Worm (Caenorhabditis elegans) whole organism, midembryonic: ENCODE measurements around the gene F14D7.2.
"Not testable (repeated sequence)": the region's sequence is repeated elsewhere in the genome, so short reads cannot be mapped to it uniquely, and the experiment has no call there.

Experiments
- T22C8.4 ChIP-seq: fragments of 200-800 bp; sonication (Bioruptor generic); IDR thresholded peaks from 2 replicates; pipeline ENCODE4 v1.3.6; 2022; ENCODE audit warnings: missing genetic modification characterization, missing compliant biosample characterization
- cog-1 ChIP-seq: sonication (generic microtip); optimal IDR thresholded peaks from 2 replicates; lab custom pipeline; 2016; ENCODE audit warnings: missing genetic modification characterization, missing compliant biosample characterization
- flt-1 ChIP-seq: fragments of 200-800 bp; sonication (Bioruptor generic); IDR thresholded peaks from 2 replicates; pipeline ENCODE4 v1.3.6; 2022; ENCODE audit warnings: missing genetic modification characterization, missing compliant biosample characterization
- klf-2 ChIP-seq: fragments of 200-800 bp; sonication (Bioruptor generic); conservative IDR thresholded peaks from 2 replicates; pipeline ENCODE4 v1.3.6; 2022; ENCODE audit warnings: missing genetic modification reagents, missing genetic modification characterization, missing compliant biosample characterization
- med-1 ChIP-seq: sonication (generic microtip); optimal IDR thresholded peaks from 2 replicates; lab custom pipeline; 2017; ENCODE audit warnings: missing genetic modification characterization, mild to moderate bottlenecking, missing compliant biosample characterization, antibody characterized with exemption, missing genetic modification reagents; ENCODE audit not compliant: insufficient read depth
- ref-1 ChIP-seq: fragments of 200-800 bp; sonication (Bioruptor generic); conservative IDR thresholded peaks from 2 replicates; pipeline ENCODE4 v1.3.6; 2022; ENCODE audit warnings: missing genetic modification reagents, missing genetic modification characterization, missing compliant biosample characterization
- tab-1 ChIP-seq: fragments of 200-800 bp; sonication (Bioruptor generic); IDR thresholded peaks from 2 replicates; pipeline ENCODE4 v1.3.6; 2022; ENCODE audit warnings: missing genetic modification characterization, missing compliant biosample characterization
- ztf-23 ChIP-seq: fragments of 200-800 bp; sonication (Bioruptor generic); IDR thresholded peaks from 2 replicates; pipeline ENCODE4 v1.3.6; 2022; ENCODE audit warnings: missing genetic modification reagents, missing genetic modification characterization, missing compliant biosample characterization
- ztf-29 ChIP-seq: fragments of 200-800 bp; sonication (Bioruptor generic); IDR thresholded peaks from 2 replicates; pipeline ENCODE4 v1.3.6; 2022; ENCODE audit warnings: missing genetic modification reagents, missing genetic modification characterization, missing compliant biosample characterization

F14D7.2 gene

ce11 chrV:14314236-14314635 lies 20.7 kb upstream of the F14D7.2 start, which contains the start of gene F47B8.1:
TSS of gene F47B8.1 (minus strand) at chrV:14314336.
- TF ChIP-seq ztf-23 (GFP tag; lab: Robert Waterston, UW) (no peak), ztf-29 (no peak), klf-2 (GFP tag; lab: Robert Waterston, UW) (no peak), tab-1 (GFP tag; lab: Robert Waterston, UW) (no peak), cog-1 (no peak), T22C8.4 (GFP tag; lab: Robert Waterston, UW) (no peak), flt-1 (GFP tag; lab: Robert Waterston, UW) (no peak), med-1 (no peak), ref-1 (GFP tag; lab: Robert Waterston, UW) (no peak)

DNA sequence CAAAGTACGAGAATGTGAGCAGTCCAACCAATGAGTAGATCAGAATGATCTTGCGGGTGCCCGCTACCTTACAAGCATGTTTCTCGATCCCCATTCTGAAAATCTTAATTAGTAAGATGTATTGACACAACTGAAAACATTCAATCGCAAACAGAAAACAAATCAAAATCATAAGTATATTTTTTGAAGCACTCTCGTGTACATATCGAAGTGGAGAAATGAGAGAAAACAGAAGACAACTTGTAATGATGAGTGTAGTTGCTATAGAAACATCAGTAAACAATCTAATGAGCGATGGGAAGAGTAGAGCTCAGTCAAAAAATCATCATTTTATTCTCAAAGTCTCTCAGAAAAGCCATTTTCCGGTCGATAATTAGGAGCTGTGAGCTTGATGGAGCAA lies 19.2 kb upstream of the F14D7.2 start, which contains the start of gene F14D7.8:
Gene F14D7.8 (minus strand): TSS at position 101 of the 400 bp plus-strand sequence.
- TF ChIP-seq tab-1 (GFP tag; lab: Robert Waterston, UW): no peak
- TF ChIP-seq T22C8.4 (GFP tag; lab: Robert Waterston, UW): no peak
- no peak for TF ChIP-seq flt-1 (GFP tag; lab: Robert Waterston, UW)
- no peak for TF ChIP-seq klf-2 (GFP tag; lab: Robert Waterston, UW)
- TF ChIP-seq med-1: no peak

DNA sequence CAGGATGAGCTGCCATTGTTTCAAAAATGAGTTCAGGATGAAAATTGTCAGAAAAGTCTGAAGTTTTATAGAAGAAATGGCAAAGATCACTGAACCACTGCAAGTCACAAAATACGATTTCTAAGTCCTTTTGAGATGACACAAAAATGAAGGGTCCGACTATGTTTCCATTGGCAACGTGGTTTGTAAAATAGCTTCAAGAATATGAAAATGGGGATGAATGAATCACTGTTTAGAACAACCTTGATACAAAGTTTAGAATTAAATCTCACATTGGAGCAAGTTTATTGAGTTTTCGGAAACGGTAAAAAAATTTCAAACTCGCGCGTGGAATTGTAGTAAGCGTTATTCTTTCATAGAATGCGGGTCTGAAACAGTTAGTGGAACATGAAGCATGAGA lies 17.6 kb upstream of the F14D7.2 start, which contains the start of gene ddn-3:
Gene ddn-3 (minus strand): TSS at position 101 of the 400 bp plus-strand sequence.
- TF ChIP-seq ref-1 (GFP tag; lab: Robert Waterston, UW): no peak
- no peak for TF ChIP-seq T22C8.4 (GFP tag; lab: Robert Waterston, UW)
- no peak for TF ChIP-seq flt-1 (GFP tag; lab: Robert Waterston, UW)
- no peak for TF ChIP-seq klf-2 (GFP tag; lab: Robert Waterston, UW)
- TF ChIP-seq ztf-23 (GFP tag; lab: Robert Waterston, UW): no peak
- TF ChIP-seq tab-1 (GFP tag; lab: Robert Waterston, UW): no peak
- no peak for TF ChIP-seq ztf-29

DNA sequence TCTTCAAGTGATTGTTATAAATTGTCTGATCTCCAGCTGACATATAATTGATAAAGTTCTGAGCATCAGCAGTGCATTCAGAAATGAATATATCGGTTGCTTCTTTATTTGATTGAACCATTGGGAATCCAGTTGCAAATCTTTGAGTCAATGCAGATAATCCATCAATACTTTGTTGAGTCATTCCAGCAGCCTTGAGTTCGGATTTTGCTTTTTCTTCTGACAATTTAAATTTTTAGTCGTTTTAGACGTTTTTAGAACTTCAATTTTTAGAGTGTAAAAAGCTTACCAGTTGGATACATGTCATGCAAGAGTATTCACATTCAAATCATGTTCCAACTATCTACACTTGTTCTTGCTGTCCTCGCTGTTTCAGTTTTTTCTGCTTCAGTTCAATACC lies 16.1 kb upstream of the F14D7.2 start, which contains the start of gene F14D7.14:
Gene F14D7.14 (plus strand): TSS at position 301 of the 400 bp plus-strand sequence.
- TF ChIP-seq tab-1 (GFP tag; lab: Robert Waterston, UW); med-1; flt-1 (GFP tag; lab: Robert Waterston, UW): not testable (repeated sequence)

DNA sequence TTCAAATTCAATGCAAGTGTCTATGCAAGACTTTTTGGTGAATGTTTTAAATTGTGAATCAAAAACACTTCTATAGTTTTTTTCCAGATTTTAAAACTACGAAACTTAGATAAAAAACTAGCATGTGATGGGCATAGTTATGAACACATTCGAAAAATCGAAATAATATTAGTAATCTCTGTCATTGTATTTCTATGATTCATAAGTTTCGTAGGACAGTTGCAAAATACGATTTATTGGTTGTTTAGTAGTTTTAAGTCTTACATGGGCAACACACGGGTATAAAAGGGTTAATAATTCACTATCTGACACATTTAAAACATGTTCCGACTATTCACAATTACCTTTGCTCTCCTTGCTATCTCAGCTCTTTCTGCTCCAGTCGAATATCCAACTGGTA lies 14.6 kb upstream of the F14D7.2 start, which contains the start of gene spig-5:
Gene spig-5 (plus strand): TSS at position 301 of the 400 bp plus-strand sequence.
- not testable (repeated sequence) for TF ChIP-seq ref-1, tab-1, T22C8.4 (GFP tag; lab: Robert Waterston, UW)

DNA sequence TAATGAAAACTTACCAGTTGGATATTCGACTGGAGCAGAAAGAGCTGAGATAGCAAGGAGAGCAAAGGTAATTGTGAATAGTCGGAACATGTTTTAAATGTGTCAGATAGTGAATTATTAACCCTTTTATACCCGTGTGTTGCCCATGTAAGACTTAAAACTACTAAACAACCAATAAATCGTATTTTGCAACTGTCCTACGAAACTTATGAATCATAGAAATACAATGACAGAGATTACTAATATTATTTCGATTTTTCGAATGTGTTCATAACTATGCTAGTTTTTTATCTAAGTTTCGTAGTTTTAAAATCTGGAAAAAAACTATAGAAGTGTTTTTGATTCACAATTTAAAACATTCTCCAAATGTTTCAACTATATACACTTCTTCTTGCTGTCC lies 13.3 kb upstream of the F14D7.2 start, which contains the start of gene spig-4:
Gene spig-4 (minus strand): TSS at position 101 of the 400 bp plus-strand sequence.
- not testable (repeated sequence) for TF ChIP-seq ztf-29; klf-2 (GFP tag; lab: Robert Waterston, UW); ref-1 (GFP tag; lab: Robert Waterston, UW)

DNA sequence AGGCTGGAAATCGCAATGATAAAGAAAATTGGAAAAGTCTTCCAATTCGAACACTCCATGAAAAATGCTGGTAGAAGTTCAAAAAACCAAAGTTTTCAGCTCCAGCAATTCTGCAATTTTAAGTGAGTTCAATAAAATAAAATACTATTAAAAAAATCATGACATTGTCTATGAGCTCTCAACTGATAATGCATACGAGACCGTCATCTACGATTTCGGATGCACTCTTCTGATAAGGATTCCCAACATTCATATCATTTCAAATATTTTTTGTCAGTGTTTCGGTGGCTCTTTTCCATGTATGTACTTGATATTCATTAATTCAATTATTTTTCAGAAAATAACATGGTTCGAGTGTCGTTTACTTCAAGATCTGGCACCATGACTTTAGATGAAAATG lies 7.6 kb upstream of the F14D7.2 start, which contains the start of gene F14D7.6:
Gene F14D7.6 (plus strand): TSS at position 338 of the 400 bp plus-strand sequence.
- TF ChIP-seq tab-1 (GFP tag; lab: Robert Waterston, UW) (no peak), med-1 (no peak), T22C8.4 (GFP tag; lab: Robert Waterston, UW) (no peak), klf-2 (GFP tag; lab: Robert Waterston, UW) (no peak), ztf-29 (no peak), cog-1 (no peak), flt-1 (GFP tag; lab: Robert Waterston, UW) (no peak), ref-1 (GFP tag; lab: Robert Waterston, UW) (no peak), ztf-23 (GFP tag; lab: Robert Waterston, UW) (no peak)

ce11 chrV:14299569-14300064 lies 6.1 kb upstream of the F14D7.2 start, which contains the start of the genes spig-3 and F14D7.12:
TSS of gene spig-3 (minus strand) at chrV:14299669.
TSS of gene F14D7.12 (plus strand) at chrV:14300014.
- TF ChIP-seq klf-2 (GFP tag; lab: Robert Waterston, UW) (no peak), ztf-23 (GFP tag; lab: Robert Waterston, UW) (no peak), cog-1 (no peak), flt-1 (GFP tag; lab: Robert Waterston, UW) (no peak), tab-1 (GFP tag; lab: Robert Waterston, UW) (no peak), med-1 (no peak), ref-1 (GFP tag; lab: Robert Waterston, UW) (no peak), ztf-29 (no peak), T22C8.4 (GFP tag; lab: Robert Waterston, UW) (no peak)

ce11 chrV:14296499-14296898 lies 3.0 kb upstream of the F14D7.2 start, which contains the start of gene F14D7.3:
TSS of gene F14D7.3 (plus strand) at chrV:14296799.
- TF ChIP-seq tab-1 (GFP tag; lab: Robert Waterston, UW) (no peak), med-1 (no peak), cog-1 (no peak), T22C8.4 (GFP tag; lab: Robert Waterston, UW) (no peak), ztf-29 (no peak), ztf-23 (GFP tag; lab: Robert Waterston, UW) (no peak), klf-2 (GFP tag; lab: Robert Waterston, UW) (no peak), ref-1 (GFP tag; lab: Robert Waterston, UW) (no peak), flt-1 (GFP tag; lab: Robert Waterston, UW) (no peak)

DNA sequence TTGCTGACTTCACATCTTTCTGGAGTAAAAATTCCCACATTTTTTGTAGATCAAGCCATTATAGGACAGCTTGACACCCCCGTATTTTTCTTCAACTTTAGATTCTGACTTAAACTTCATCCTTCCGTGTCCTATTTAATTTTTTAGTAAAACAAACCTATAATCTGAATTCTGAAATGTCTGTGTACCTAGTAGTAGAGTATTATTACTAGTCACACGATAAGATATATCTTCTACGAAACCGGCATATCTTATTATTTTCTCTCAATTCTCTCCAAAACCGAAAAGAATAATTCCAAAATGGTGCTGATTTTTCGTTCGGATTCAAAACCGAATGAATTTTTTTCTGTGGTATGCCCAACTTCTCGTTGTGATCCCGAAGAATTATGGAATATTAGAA lies 879 bp upstream of the F14D7.2 start, which contains the start of gene F14D7.9:
Gene F14D7.9 (plus strand): TSS at position 301 of the 400 bp plus-strand sequence.
- no peak for TF ChIP-seq tab-1 (GFP tag; lab: Robert Waterston, UW)
- TF ChIP-seq ztf-23 (GFP tag; lab: Robert Waterston, UW): no peak
- no peak for TF ChIP-seq ref-1 (GFP tag; lab: Robert Waterston, UW)
- no peak for TF ChIP-seq T22C8.4 (GFP tag; lab: Robert Waterston, UW)
- TF ChIP-seq cog-1: no peak
- TF ChIP-seq flt-1 (GFP tag; lab: Robert Waterston, UW): no peak
- TF ChIP-seq klf-2 (GFP tag; lab: Robert Waterston, UW): no peak
- no peak for TF ChIP-seq ztf-29
- no peak for TF ChIP-seq med-1
